Fruit fly (Drosophila melanogaster) whole organism, pupa: ENCODE results near the gene CG8945.
A peak's percentile ranks its signal among the peaks of the same experiment; 100 is the strongest.

ENCODE experiments used
- CG10348 ChIP-seq: fragments of 200-800 bp; sonication (Bioruptor generic); IDR thresholded peaks from 2 replicates; pipeline ENCODE4 v1.3.6; 2022; ENCODE audit warnings: missing biosample characterization, missing genetic modification characterization
- CG13204 ChIP-seq: fragments of 200-800 bp; sonication (Bioruptor generic); optimal IDR thresholded peaks from 2 replicates; lab custom pipeline; 2018; ENCODE audit warnings: missing biosample characterization, mild to moderate bottlenecking, missing genetic modification characterization, moderate library complexity
- CG14655 ChIP-seq: fragments of 200-800 bp; sonication (Bioruptor generic); optimal IDR thresholded peaks from 3 replicates; lab custom pipeline; 2017; ENCODE audit warnings: mild to moderate bottlenecking, missing biosample characterization, missing genetic modification reagents, missing genetic modification characterization
- CG15710 ChIP-seq: fragments of 200-800 bp; sonication (Bioruptor generic); optimal IDR thresholded peaks from 2 replicates; lab custom pipeline; 2018; ENCODE audit warnings: missing biosample characterization, mild to moderate bottlenecking, missing genetic modification characterization, moderate library complexity
- CG17806 ChIP-seq: fragments of 200-800 bp; sonication (Bioruptor generic); optimal IDR thresholded peaks from 2 replicates; lab custom pipeline; 2018; ENCODE audit warnings: missing biosample characterization, mild to moderate bottlenecking, missing genetic modification characterization, moderate library complexity
- CG32121 ChIP-seq: fragments of 200-800 bp; sonication (Bioruptor generic); IDR thresholded peaks from 2 replicates; pipeline ENCODE4 v1.3.6; 2022; ENCODE audit warnings: missing biosample characterization, missing genetic modification characterization
- CG8301 ChIP-seq: fragments of 200-800 bp; sonication (Bioruptor generic); optimal IDR thresholded peaks from 2 replicates; lab custom pipeline; 2018; ENCODE audit warnings: missing biosample characterization, mild to moderate bottlenecking, missing genetic modification characterization
- CG9948 ChIP-seq: fragments of 200-800 bp; sonication (Bioruptor generic); optimal IDR thresholded peaks from 2 replicates; lab custom pipeline; 2018; ENCODE audit warnings: missing biosample characterization, mild to moderate bottlenecking, missing genetic modification characterization, moderate library complexity
- EcR ChIP-seq: fragments of 200-800 bp; sonication (Bioruptor generic); optimal IDR thresholded peaks from 3 replicates; lab custom pipeline; 2019; ENCODE audit warnings: missing biosample characterization, missing genetic modification characterization, mild to moderate bottlenecking, moderate library complexity, missing genetic modification reagents
- Pif1A ChIP-seq: fragments of 200-800 bp; sonication (Bioruptor generic); optimal IDR thresholded peaks from 3 replicates; lab custom pipeline; 2016; ENCODE audit warnings: missing biosample characterization, missing genetic modification characterization
- Pif1B ChIP-seq: fragments of 200-800 bp; sonication (Bioruptor generic); optimal IDR thresholded peaks from 3 replicates; lab custom pipeline; 2016; ENCODE audit warnings: missing biosample characterization, missing genetic modification characterization
- Snoo ChIP-seq: fragments of 200-800 bp; sonication (Bioruptor generic); optimal IDR thresholded peaks from 3 replicates; lab custom pipeline; 2017; ENCODE audit warnings: missing biosample characterization, mild to moderate bottlenecking, missing genetic modification characterization, inconsistent platforms
- gl ChIP-seq: fragments of 200-800 bp; sonication (Bioruptor generic); optimal IDR thresholded peaks from 2 replicates; lab custom pipeline; 2018; ENCODE audit warnings: missing biosample characterization, mild to moderate bottlenecking, missing genetic modification characterization
- rn ChIP-seq: fragments of 200-800 bp; sonication (Bioruptor generic); IDR thresholded peaks from 2 replicates; pipeline ENCODE4 v1.3.6; 2022; ENCODE audit warnings: missing biosample characterization, missing genetic modification characterization

DNA sequence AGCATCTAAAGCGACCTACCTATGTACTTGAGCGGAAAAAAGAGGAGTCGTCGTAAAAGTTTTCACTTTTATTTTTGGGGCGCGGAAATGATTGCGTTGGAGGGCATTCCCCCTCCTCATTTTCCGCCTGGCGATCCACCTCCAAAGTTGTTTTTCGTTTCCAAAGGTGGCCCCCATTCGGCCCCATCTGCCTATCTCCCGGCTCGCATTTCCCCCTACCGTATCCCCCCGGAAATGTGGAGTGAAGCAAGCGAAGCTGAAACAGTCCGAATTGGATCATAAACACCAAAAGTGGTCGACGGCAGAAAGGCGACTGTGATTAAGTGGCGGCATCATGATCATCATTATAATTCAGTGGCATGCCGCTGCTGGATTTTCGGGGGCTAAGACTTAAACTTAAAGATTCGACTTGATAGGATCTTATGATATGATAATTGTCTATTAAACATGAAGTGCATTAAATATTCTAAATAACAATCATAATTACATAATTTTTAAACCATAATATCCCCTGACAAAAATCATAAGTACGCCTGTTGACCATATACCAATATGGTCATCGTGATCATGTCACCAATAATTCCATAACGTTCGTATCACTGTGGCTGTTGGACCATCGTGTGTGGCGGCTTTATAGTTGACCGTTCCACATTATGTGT is 36.2 kb upstream of the CG8945 start:
- TF ChIP-seq CG32121 (GFP tag; lab: Robert Waterston, UW): peak; percentile 67
- TF ChIP-seq CG10348 (GFP tag; lab: Robert Waterston, UW): no peak; the same call in 1 of the 2 replicates
- TF ChIP-seq CG9948 (tag; lab: Kevin White, UChicago): peak; percentile 22
- TF ChIP-seq CG13204 (GFP tag; lab: Kevin White, UChicago): no peak
- peak; percentile 44 for TF ChIP-seq CG15710 (tag; lab: Kevin White, UChicago)
- no peak for TF ChIP-seq rn (GFP tag; lab: Robert Waterston, UW)
- no peak for TF ChIP-seq gl (tag; lab: Kevin White, UChicago)
- TF ChIP-seq CG8301 (tag; lab: Kevin White, UChicago): peak; percentile 35
- TF ChIP-seq Snoo (tag; lab: Kevin White, UChicago): peak; percentile 21
- peak; percentile 43 for TF ChIP-seq CG14655
- TF ChIP-seq Pif1A (GFP tag; lab: Kevin White, UChicago): peak; percentile 43
- TF ChIP-seq CG17806: peak; percentile 33
- TF ChIP-seq EcR (GFP tag; lab: Kevin White, UChicago): no peak
- peak; percentile 40 for TF ChIP-seq Pif1B
